Fruit fly (Drosophila melanogaster) whole organism, prepupa: Measurements from ENCODE around the gene Ets96B.

Experiments
- Blimp-1 ChIP-seq: fragments of 200-800 bp; sonication (Bioruptor generic); optimal IDR thresholded peaks from 3 replicates; lab custom pipeline; 2017; ENCODE audit warnings: missing biosample characterization, missing genetic modification characterization, mild to moderate bottlenecking, moderate library complexity, missing genetic modification reagents
- CG15336 ChIP-seq: fragments of 200-800 bp; sonication (Bioruptor generic); IDR thresholded peaks from 2 replicates; pipeline ENCODE4 v1.3.6; 2022; ENCODE audit warnings: missing biosample characterization, missing genetic modification characterization
- CG1621 ChIP-seq: fragments of 200-800 bp; sonication (Bioruptor generic); optimal IDR thresholded peaks from 3 replicates; lab custom pipeline; 2018; ENCODE audit warnings: missing biosample characterization, mild to moderate bottlenecking, missing genetic modification characterization
- CG16779 ChIP-seq: fragments of 200-800 bp; sonication (Bioruptor generic); optimal IDR thresholded peaks from 3 replicates; lab custom pipeline; 2017; ENCODE audit warnings: missing biosample characterization, mild to moderate bottlenecking, missing genetic modification characterization
- CG3032 ChIP-seq: fragments of 200-800 bp; optimal IDR thresholded peaks from 2 replicates; lab custom pipeline; 2019; ENCODE audit warnings: missing biosample characterization, mild to moderate bottlenecking, missing genetic modification characterization, moderate library complexity
- CG32006 ChIP-seq: fragments of 200-800 bp; sonication (Bioruptor generic); optimal IDR thresholded peaks from 3 replicates; lab custom pipeline; 2017; ENCODE audit warnings: missing biosample characterization, mild to moderate bottlenecking, missing genetic modification characterization
- CG34406 ChIP-seq: fragments of 200-800 bp; sonication (Bioruptor generic); optimal IDR thresholded peaks from 3 replicates; lab custom pipeline; 2016; ENCODE audit warnings: missing biosample characterization, missing genetic modification characterization
- Eip93F ChIP-seq: fragments of 200-800 bp; sonication (Bioruptor generic); optimal IDR thresholded peaks from 2 replicates; lab custom pipeline; 2016; ENCODE audit warnings: missing biosample characterization, mild to moderate bottlenecking, missing genetic modification characterization
- Gug ChIP-seq: fragments of 200-800 bp; sonication (Bioruptor generic); IDR thresholded peaks from 2 replicates; pipeline ENCODE4 v1.3.6; 2022; ENCODE audit warnings: missing biosample characterization, missing genetic modification characterization
- Sox102F ChIP-seq: fragments of 200-800 bp; sonication (Bioruptor generic); optimal IDR thresholded peaks from 2 replicates; lab custom pipeline; 2016; ENCODE audit warnings: missing biosample characterization, mild to moderate bottlenecking, missing genetic modification characterization
- dsx ChIP-seq: fragments of 200-800 bp; optimal IDR thresholded peaks from 3 replicates; lab custom pipeline; 2019; ENCODE audit warnings: missing biosample characterization, mild to moderate bottlenecking, missing genetic modification characterization, moderate library complexity; ENCODE audit not compliant: poor library complexity, severe bottlenecking
- fd59A ChIP-seq: fragments of 200-800 bp; sonication (Bioruptor generic); optimal IDR thresholded peaks from 2 replicates; lab custom pipeline; 2017; ENCODE audit warnings: missing biosample characterization, mild to moderate bottlenecking, missing genetic modification characterization, missing genetic modification reagents
- fkh ChIP-seq: fragments of 200-800 bp; sonication (Bioruptor generic); optimal IDR thresholded peaks from 3 replicates; lab custom pipeline; 2017; ENCODE audit warnings: missing biosample characterization, mild to moderate bottlenecking, missing genetic modification characterization, moderate library complexity

dm6 chr3R:24841063-24841462 lies 53.2 kb downstream of the Ets96B start, which contains the start of gene CG33658:
- no peak for TF ChIP-seq CG16779 (tag; lab: Kevin White, UChicago)
- no peak for TF ChIP-seq CG32006 (GFP tag; lab: Kevin White, UChicago)
- no peak for TF ChIP-seq Eip93F
- TF ChIP-seq dsx (GFP tag; lab: Kevin White, UChicago) = no peak
- no peak for TF ChIP-seq CG3032 (tag; lab: Kevin White, UChicago)
- TF ChIP-seq CG15336 (GFP tag; lab: Robert Waterston, UW) = no peak
- no peak for TF ChIP-seq CG1621
- no peak for TF ChIP-seq fd59A
- no peak for TF ChIP-seq Sox102F
- no peak for TF ChIP-seq fkh (GFP tag; lab: Kevin White, UChicago)
- TF ChIP-seq Blimp-1 (GFP tag; lab: Kevin White, UChicago) = no peak
- TF ChIP-seq CG34406 = no peak
- TF ChIP-seq Gug (GFP tag; lab: Robert Waterston, UW) = no peak
